Worm (Caenorhabditis elegans): ENCODE results near the gene C02B10.6.
A peak's percentile ranks its signal among the peaks of the same experiment; 100 is the strongest.

C02B10.6 gene

DNA sequence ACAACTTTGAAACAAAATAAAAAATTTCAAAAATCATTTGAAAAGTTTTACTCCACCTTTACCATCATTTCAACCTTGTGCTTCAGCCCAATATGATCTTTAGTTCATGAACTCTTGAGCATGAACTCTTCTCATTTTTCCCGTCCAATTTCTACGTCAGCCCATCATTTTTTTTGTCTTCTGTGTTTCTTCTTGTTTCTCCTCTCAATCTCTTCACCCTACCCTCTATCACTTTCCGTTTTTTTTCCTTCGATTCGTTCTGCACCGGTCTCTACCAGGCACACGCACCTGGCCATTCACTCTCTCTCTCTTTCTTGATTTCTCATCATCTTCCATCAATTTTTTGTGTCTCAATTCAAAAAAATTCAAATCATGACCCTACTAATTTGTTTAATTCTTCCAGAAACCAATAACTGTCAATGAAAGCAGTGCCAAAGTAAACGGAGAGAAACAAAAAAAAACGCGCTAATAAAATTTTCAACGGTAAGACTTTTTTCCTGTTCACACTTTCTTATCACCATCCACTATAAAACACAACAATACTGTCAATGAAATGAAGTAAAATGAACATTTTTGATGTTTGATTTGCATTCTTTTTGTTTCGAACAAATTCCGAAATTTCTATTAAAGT, 12.3 kb downstream of the C02B10.6 start, which contains the start of gene pygo-1 (continued):
- TF ChIP-seq F37B4.10 (GFP tag; IDR thresholded peaks at IDR 0.05) (no peak), lin-26 (GFP tag; IDR thresholded peaks at IDR 0.05) (no peak), gei-17 (GFP tag; optimal IDR thresholded peaks at IDR 0.05) (peak; percentile 14), lin-54 (GFP tag; optimal IDR thresholded peaks at IDR 0.05) (no peak), snpc-1.3 (tag; optimal IDR thresholded peaks at IDR 0.05; ENCODE audit: insufficient read depth) (no peak), snpc-1.1 (tag; optimal IDR thresholded peaks at IDR 0.05; ENCODE audit: insufficient read depth) (no peak), efl-1 (GFP tag; optimal IDR thresholded peaks at IDR 0.05) (no peak), hmg-1.2 (GFP tag; IDR thresholded peaks at IDR 0.05) (no peak), ekl-4 (GFP tag; IDR thresholded peaks at IDR 0.05) (no peak), bed-1 (GFP tag; IDR thresholded peaks at IDR 0.05) (no peak), lin-35 (GFP tag; optimal IDR thresholded peaks at IDR 0.05) (peak in 1 of 3 experiments; percentile 16), Y53F4B.3 (GFP tag; IDR thresholded peaks at IDR 0.05) (no peak), snpc-4 (GFP tag; optimal IDR thresholded peaks at IDR 0.05) (no peak), snpc-4 (tag; optimal IDR thresholded peaks at IDR 0.05) (no peak), akir-1 (GFP tag; optimal IDR thresholded peaks at IDR 0.05) (no peak), repo-1 (tag; optimal IDR thresholded peaks at IDR 0.05) (no peak)

ce11 chrIV:5083832-5084231, 13.1 kb downstream of the C02B10.6 start:
- TF ChIP-seq efl-1 (GFP tag; optimal IDR thresholded peaks at IDR 0.05), result peak; percentile 5
- TF ChIP-seq hrde-1 (tag; optimal IDR thresholded peaks at IDR 0.05; ENCODE audit: borderline replicate concordance), result no peak
- TF ChIP-seq snpc-4 (GFP tag; optimal IDR thresholded peaks at IDR 0.05), result peak; percentile 18
- peak in 3 of 4 experiments; percentile 32 to 78 (median 62) for TF ChIP-seq snpc-4 (tag; optimal IDR thresholded peaks at IDR 0.05)
- peak; percentile 30; the same call in 1 of the 2 replicates for TF ChIP-seq mcd-1 (GFP tag; IDR thresholded peaks at IDR 0.05)
- 0 out of 2 replicates have a peak, but pooled peaks have one; percentile 9 for TF ChIP-seq D2030.7 (GFP tag; IDR thresholded peaks at IDR 0.05)
- TF ChIP-seq nhr-120 (GFP tag; IDR thresholded peaks at IDR 0.05), result no peak
- TF ChIP-seq T26A5.8 (tag; optimal IDR thresholded peaks at IDR 0.05), result no peak
- TF ChIP-seq lir-1 (GFP tag; conservative IDR thresholded peaks at IDR 0.05), result no peak
- TF ChIP-seq ceh-100 (GFP tag; IDR thresholded peaks at IDR 0.05), result peak; percentile 75
- no peak for TF ChIP-seq Y79H2A.3 (GFP tag; conservative IDR thresholded peaks at IDR 0.05)

DNA sequence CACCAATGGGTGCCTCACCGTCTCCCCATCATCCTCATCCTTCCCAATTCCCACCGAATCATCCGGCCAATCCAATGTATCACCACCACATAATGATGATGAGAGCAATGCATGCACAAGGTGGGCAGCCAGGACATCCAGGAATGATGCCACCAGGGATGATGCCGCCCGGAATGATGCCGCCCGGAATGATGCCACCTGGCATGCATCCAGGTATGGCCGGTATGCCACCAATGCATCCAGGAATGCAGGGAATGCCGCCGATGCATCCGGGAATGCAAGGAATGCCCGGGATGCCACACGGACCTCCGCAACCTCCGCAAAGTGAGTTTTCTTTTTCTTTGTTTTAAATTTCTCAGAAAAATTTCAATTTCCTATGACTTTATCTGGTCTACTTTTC, 15.1 kb downstream of the C02B10.6 start:
- TF ChIP-seq Y79H2A.3 (GFP tag; conservative IDR thresholded peaks at IDR 0.05) (no peak), zfh-2 (GFP tag; conservative IDR thresholded peaks at IDR 0.05) (peak; percentile 74), B0261.1 (tag; optimal IDR thresholded peaks at IDR 0.05) (no peak)

DNA sequence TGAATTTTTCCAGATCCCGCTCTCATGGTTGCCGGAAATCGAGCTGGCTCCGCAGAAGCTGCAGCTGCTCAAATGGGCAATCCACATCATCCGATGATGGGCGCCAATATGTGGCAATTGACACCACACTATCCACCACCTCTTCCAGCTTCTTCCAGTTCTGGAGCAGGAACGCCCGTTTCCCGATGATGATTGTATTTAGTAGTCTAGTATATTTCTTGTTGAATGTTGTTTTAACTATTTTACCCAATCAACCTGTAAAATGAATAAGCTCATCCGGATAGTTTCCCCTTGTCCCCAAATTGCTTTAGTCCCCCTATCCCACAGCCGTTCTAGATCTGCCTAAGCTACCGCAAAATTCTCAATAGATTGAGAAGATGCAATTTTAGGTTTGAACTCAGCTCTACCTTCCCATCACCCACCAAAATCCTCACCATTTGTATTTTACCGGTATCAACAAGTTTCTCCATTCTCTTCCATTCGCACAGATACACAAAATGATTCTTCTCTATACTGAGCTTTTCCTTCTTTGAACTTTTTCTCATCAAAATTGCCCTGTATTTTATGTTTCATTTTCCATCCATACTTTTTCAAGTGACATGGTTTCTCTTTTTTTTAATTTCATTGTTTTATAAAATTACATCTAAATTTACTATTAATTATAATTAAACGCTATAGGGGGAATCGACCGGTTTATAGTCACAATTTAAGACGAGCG, 15.7 kb downstream of the C02B10.6 start:
- TF ChIP-seq tbx-9 (tag; optimal IDR thresholded peaks at IDR 0.05; ENCODE audit: borderline replicate concordance) (no peak), ztf-26 (tag; optimal IDR thresholded peaks at IDR 0.05) (no peak), lir-1 (GFP tag; conservative IDR thresholded peaks at IDR 0.05) (no peak), cebp-1 (GFP tag; IDR thresholded peaks at IDR 0.05) (no peak), cebp-1 (tag; optimal IDR thresholded peaks at IDR 0.05) (peak; percentile 3), hlh-26 (GFP tag; conservative IDR thresholded peaks at IDR 0.05) (no peak), mxl-1 (tag; optimal IDR thresholded peaks at IDR 0.05) (no peak), snpc-4 (GFP tag; optimal IDR thresholded peaks at IDR 0.05) (no peak), snpc-4 (tag; optimal IDR thresholded peaks at IDR 0.05) (peak in 2 of 4 experiments; percentile 12 to 63), ztf-28 (GFP tag; IDR thresholded peaks at IDR 0.05) (no peak), madf-10 (tag; optimal IDR thresholded peaks at IDR 0.05) (no peak), snpc-1.3 (tag; optimal IDR thresholded peaks at IDR 0.05; ENCODE audit: insufficient read depth) (no peak), Y56A3A.18 (GFP tag; IDR thresholded peaks at IDR 0.05) (peak; percentile 16; the same call in 1 of the 2 replicates), egl-18 (GFP tag; IDR thresholded peaks at IDR 0.05) (no peak), hrde-1 (tag; optimal IDR thresholded peaks at IDR 0.05; ENCODE audit: borderline replicate concordance) (peak; percentile 33), ceh-79 (tag; optimal IDR thresholded peaks at IDR 0.05) (no peak), F57C9.4 (tag; optimal IDR thresholded peaks at IDR 0.05) (no peak), F57A8.1 (GFP tag; optimal IDR thresholded peaks at IDR 0.05) (no peak), nhr-90 (tag; optimal IDR thresholded peaks at IDR 0.05) (peak; percentile 29), rpc-1 (optimal IDR thresholded peaks at IDR 0.05) (no peak), rpc-1 (tag; optimal IDR thresholded peaks at IDR 0.05) (no peak)

All from whole organism, young adult.